Worm (Caenorhabditis elegans) whole organism, L4 larva: Measurements from ENCODE around the gene F40H3.3.

Experiments used
- dpl-1 ChIP-seq: fragments of 150-350 bp; optimal IDR thresholded peaks from 2 replicates; lab custom pipeline; 2014; ENCODE audit warnings: missing biosample characterization, missing genetic modification reagents, missing genetic modification characterization
- gei-8 ChIP-seq: fragments of 200-800 bp; sonication (Bioruptor generic); optimal IDR thresholded peaks from 2 replicates; lab custom pipeline; 2018; ENCODE audit warnings: mild to moderate bottlenecking, missing genetic modification characterization, missing compliant biosample characterization
- lin-13 ChIP-seq: fragments of 150-350 bp; optimal IDR thresholded peaks from 2 replicates; lab custom pipeline; 2014; ENCODE audit warnings: missing biosample characterization, missing genetic modification reagents, missing genetic modification characterization
- lir-3 ChIP-seq: sonication (generic microtip); optimal IDR thresholded peaks from 2 replicates; lab custom pipeline; 2016; ENCODE audit warnings: mild to moderate bottlenecking, missing genetic modification characterization, missing compliant biosample characterization
- nhr-42 ChIP-seq: fragments of 200-800 bp; sonication (Bioruptor generic); IDR thresholded peaks from 2 replicates; pipeline ENCODE4 v1.3.6; 2022; ENCODE audit warnings: missing genetic modification characterization, missing compliant biosample characterization
- nhr-76 ChIP-seq: fragments of 150-350 bp; optimal IDR thresholded peaks from 2 replicates; lab custom pipeline; 2014; ENCODE audit warnings: missing biosample characterization, missing genetic modification characterization
- nhr-77 ChIP-seq: fragments of 150-350 bp; optimal IDR thresholded peaks from 2 replicates; lab custom pipeline; 2014; ENCODE audit warnings: missing biosample characterization, missing genetic modification characterization
- skn-1 ChIP-seq: fragments of 150-350 bp; optimal IDR thresholded peaks from 2 replicates; lab custom pipeline; 2014; ENCODE audit warnings: missing biosample characterization, missing genetic modification characterization
- unc-62 ChIP-seq, 3 experiments: fragments of 150-350 bp in 1 of 3; sonication (generic microtip); optimal IDR thresholded peaks in 2 of 3; peaks in 1 of 3; 1 replicate in 1 of 3; 2 replicates in 2 of 3; lab custom pipeline; 2014 to 2017; ENCODE audit warnings: missing biosample characterization in 3 of 3, missing genetic modification characterization in 3 of 3, missing genetic modification reagents in 3 of 3, missing genotype in 1 of 3

DNA sequence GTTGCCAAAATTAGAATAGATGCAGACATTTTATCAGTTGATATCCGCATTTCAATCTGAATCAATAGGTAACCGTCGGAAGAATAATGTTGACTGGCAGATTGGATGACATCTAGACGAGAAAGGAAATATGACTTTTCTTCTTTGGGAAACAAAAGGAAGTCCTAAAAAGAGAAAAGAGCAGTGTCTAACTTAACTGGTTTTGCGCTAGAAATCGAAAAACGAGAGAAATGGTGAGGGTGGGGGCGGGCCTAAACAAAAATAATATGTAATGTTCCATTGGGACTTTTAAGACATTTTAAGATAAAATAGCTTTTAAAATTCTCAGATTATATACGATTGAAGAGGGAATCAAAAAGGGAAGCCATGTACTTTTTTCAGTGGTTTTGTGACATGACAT, 10.3 kb upstream of the F40H3.3 start, which contains the start of gene exp-1:
- no peak for TF ChIP-seq dpl-1 (GFP tag; lab: Kevin White, UChicago)
- no peak for TF ChIP-seq lir-3 (tag; lab: Kevin White, UChicago)
- no peak for TF ChIP-seq nhr-76 (tag; lab: Kevin White, UChicago)
- TF ChIP-seq lin-13 (GFP tag; lab: Kevin White, UChicago) = no peak
- no peak for TF ChIP-seq nhr-42
- TF ChIP-seq unc-62 (GFP tag; optimal IDR thresholded peaks at IDR 0.05 in 1 of 2; lab: Kevin White, UChicago) = no peak
- TF ChIP-seq unc-62 (tag; optimal IDR thresholded peaks at IDR 0.05; lab: Kevin White, UChicago) = no peak
- TF ChIP-seq gei-8 (GFP tag; lab: Kevin White, UChicago) = no peak
- TF ChIP-seq skn-1 (tag; lab: Kevin White, UChicago) = no peak
- TF ChIP-seq nhr-77 (tag; lab: Kevin White, UChicago) = no peak
